Fruit fly (Drosophila melanogaster) S2 (cell line): Measurements from ENCODE around the gene CG14518.

Experiments
- CG8478 ChIP-seq: fragments of >200 bp; optimal IDR thresholded peaks from 2 replicates; lab custom pipeline; 2018
- CTCF ChIP-seq, 2 experiments: fragments of >200 bp; optimal IDR thresholded peaks; 2 replicates each; lab custom pipeline; 2018

CG14518 gene

dm6 chr3R:29066285-29066684 is 41.5 kb downstream of the CG14518 start:
- TF ChIP-seq CG8478 (lab: Kevin White, UChicago) (no peak), CTCF (optimal IDR thresholded peaks at IDR 0.05; lab: Kevin White, UChicago) (no peak)

dm6 chr3R:29067091-29067490 is 42.3 kb downstream of the CG14518 start:
- no peak for TF ChIP-seq CTCF (optimal IDR thresholded peaks at IDR 0.05; lab: Kevin White, UChicago)
- no peak for TF ChIP-seq CG8478 (lab: Kevin White, UChicago)

dm6 chr3R:29068430-29069207 is 43.8 kb downstream of the CG14518 start:
- TF ChIP-seq CG8478 (lab: Kevin White, UChicago) (no peak), CTCF (optimal IDR thresholded peaks at IDR 0.05; lab: Kevin White, UChicago) (no peak)

dm6 chr3R:29069208-29070072 is 44.7 kb downstream of the CG14518 start:
- TF ChIP-seq CTCF (optimal IDR thresholded peaks at IDR 0.05; lab: Kevin White, UChicago): no peak
- TF ChIP-seq CG8478 (lab: Kevin White, UChicago): no peak

- no peak for TF ChIP-seq CTCF (optimal IDR thresholded peaks at IDR 0.05; lab: Kevin White, UChicago)
- TF ChIP-seq CG8478 (lab: Kevin White, UChicago): no peak
Observed at dm6 chr3R:29071141-29071540, 46.4 kb downstream of the CG14518 start.

dm6 chr3R:29072834-29073233 is 48.1 kb downstream of the CG14518 start:
- TF ChIP-seq CG8478 (lab: Kevin White, UChicago) (no peak), CTCF (optimal IDR thresholded peaks at IDR 0.05; lab: Kevin White, UChicago) (no peak)

- TF ChIP-seq CTCF (optimal IDR thresholded peaks at IDR 0.05; lab: Kevin White, UChicago): no peak
- no peak for TF ChIP-seq CG8478 (lab: Kevin White, UChicago)
Observed at dm6 chr3R:29074001-29074609, 49.3 kb downstream of the CG14518 start.
